Worm (Caenorhabditis elegans) whole organism, early embryonic: ENCODE measurements around the gene F13D12.5.
A peak's percentile ranks its signal among the peaks of the same experiment; 100 is the strongest.

Source experiments
- B0310.2 ChIP-seq: sonication (generic microtip); optimal IDR thresholded peaks from 2 replicates; lab custom pipeline; 2016; ENCODE audit warnings: mild to moderate bottlenecking, missing genetic modification characterization, missing compliant biosample characterization
- F13C5.2 ChIP-seq: sonication (generic microtip); optimal IDR thresholded peaks from 2 replicates; lab custom pipeline; 2017; ENCODE audit warnings: mild to moderate bottlenecking, missing genetic modification characterization, inconsistent platforms, missing compliant biosample characterization
- aly-1 ChIP-seq: sonication (generic microtip); optimal IDR thresholded peaks from 2 replicates; lab custom pipeline; 2016; ENCODE audit warnings: missing genetic modification characterization, missing compliant biosample characterization
- ama-1 ChIP-seq: fragments of 150-350 bp; optimal IDR thresholded peaks from 2 replicates; lab custom pipeline; 2014
- ceh-13 ChIP-seq: fragments of 200-800 bp; sonication (Bioruptor generic); optimal IDR thresholded peaks from 2 replicates; lab custom pipeline; 2018; ENCODE audit warnings: mild to moderate bottlenecking, missing genetic modification characterization, missing compliant biosample characterization
- ceh-36 ChIP-seq: sonication (generic microtip); optimal IDR thresholded peaks from 2 replicates; lab custom pipeline; 2016; ENCODE audit warnings: missing genetic modification characterization, inconsistent platforms, missing compliant biosample characterization
- ets-7 ChIP-seq: sonication (generic microtip); optimal IDR thresholded peaks from 2 replicates; lab custom pipeline; 2016; ENCODE audit warnings: missing genotype, missing genetic modification characterization, missing compliant biosample characterization
- flt-1 ChIP-seq: fragments of 200-800 bp; sonication (Bioruptor generic); IDR thresholded peaks from 2 replicates; pipeline ENCODE4 v1.3.6; 2022; ENCODE audit warnings: missing genetic modification characterization, missing compliant biosample characterization
- hmbx-1 ChIP-seq: sonication (generic microtip); optimal IDR thresholded peaks from 2 replicates; lab custom pipeline; 2016; ENCODE audit warnings: mild to moderate bottlenecking, missing genetic modification characterization, missing compliant biosample characterization
- hmg-4 ChIP-seq: fragments of 200-800 bp; sonication (Bioruptor generic); optimal IDR thresholded peaks from 2 replicates; lab custom pipeline; 2018; ENCODE audit warnings: mild to moderate bottlenecking, missing genetic modification characterization, missing compliant biosample characterization
- hnd-1 ChIP-seq: sonication (generic microtip); optimal IDR thresholded peaks from 2 replicates; lab custom pipeline; 2016; ENCODE audit warnings: missing genetic modification characterization, missing compliant biosample characterization
- pes-1 ChIP-seq: fragments of 200-800 bp; sonication (Bioruptor generic); IDR thresholded peaks from 2 replicates; pipeline ENCODE4 v1.3.6; 2022; ENCODE audit warnings: missing genetic modification reagents, missing genetic modification characterization, missing compliant biosample characterization
- scrt-1 ChIP-seq: fragments of 200-800 bp; sonication (Bioruptor generic); IDR thresholded peaks from 2 replicates; pipeline ENCODE4 v1.3.6; 2022; ENCODE audit warnings: missing genetic modification characterization, missing compliant biosample characterization
- sea-1 ChIP-seq: fragments of 200-800 bp; sonication (Bioruptor generic); conservative IDR thresholded peaks from 2 replicates; pipeline ENCODE4 v1.3.6; 2022; ENCODE audit warnings: missing genetic modification characterization, missing compliant biosample characterization
- tbx-11 ChIP-seq: fragments of 200-800 bp; sonication (Bioruptor generic); IDR thresholded peaks from 2 replicates; pipeline ENCODE4 v1.3.6; 2022; ENCODE audit warnings: missing genetic modification characterization, missing compliant biosample characterization
- tbx-37 ChIP-seq: fragments of 200-800 bp; sonication (Bioruptor generic); conservative IDR thresholded peaks from 2 replicates; pipeline ENCODE4 v1.3.6; 2022; ENCODE audit warnings: missing genetic modification reagents, missing genetic modification characterization, missing compliant biosample characterization
- tra-4 ChIP-seq: sonication (generic microtip); optimal IDR thresholded peaks from 2 replicates; lab custom pipeline; 2017; ENCODE audit warnings: missing genetic modification characterization, missing compliant biosample characterization

F13D12.5 gene

ce11 chrII:11731174-11731724, 4.6 kb downstream of the F13D12.5 start:
- TF ChIP-seq hmbx-1 (tag; lab: Kevin White, UChicago) = no peak
- TF ChIP-seq F13C5.2 (tag; lab: Kevin White, UChicago) = no peak
- no peak for TF ChIP-seq aly-1 (tag; lab: Kevin White, UChicago)
- no peak for TF ChIP-seq hnd-1 (tag; lab: Kevin White, UChicago)
- TF ChIP-seq ceh-13 = no peak
- no peak for TF ChIP-seq B0310.2 (tag; lab: Kevin White, UChicago)
- no peak for TF ChIP-seq sea-1 (GFP tag; lab: Robert Waterston, UW)
- no peak for TF ChIP-seq tbx-11 (GFP tag; lab: Robert Waterston, UW)
- TF ChIP-seq hmg-4 (GFP tag; lab: Kevin White, UChicago) = no peak
- TF ChIP-seq scrt-1 (GFP tag; lab: Robert Waterston, UW) = no peak
- TF ChIP-seq tra-4 (tag; lab: Kevin White, UChicago) = no peak
- TF ChIP-seq tbx-37 = no peak
- TF ChIP-seq ceh-36 (tag; lab: Kevin White, UChicago) = no peak
- TF ChIP-seq ets-7 = no peak
- TF ChIP-seq flt-1 (GFP tag; lab: Robert Waterston, UW) = no peak
- no peak for TF ChIP-seq pes-1 (GFP tag; lab: Robert Waterston, UW)
- no peak for TF ChIP-seq ama-1 (lab: Kevin White, UChicago)

ce11 chrII:11732513-11732912, 5.9 kb downstream of the F13D12.5 start, which contains the start of gene F13D12.8:
TSS of gene F13D12.8 (minus strand) at chrII:11732594.
- TF ChIP-seq ets-7 (no peak), aly-1 (tag; lab: Kevin White, UChicago) (no peak), ama-1 (lab: Kevin White, UChicago) (no peak), F13C5.2 (tag; lab: Kevin White, UChicago) (no peak), ceh-13 (no peak), ceh-36 (tag; lab: Kevin White, UChicago) (no peak), scrt-1 (GFP tag; lab: Robert Waterston, UW) (no peak), B0310.2 (tag; lab: Kevin White, UChicago) (no peak)

ce11 chrII:11733850-11734249, 7.2 kb downstream of the F13D12.5 start:
- TF ChIP-seq F13C5.2 (tag; lab: Kevin White, UChicago) (no peak), ceh-36 (tag; lab: Kevin White, UChicago) (no peak), B0310.2 (tag; lab: Kevin White, UChicago) (no peak)

DNA sequence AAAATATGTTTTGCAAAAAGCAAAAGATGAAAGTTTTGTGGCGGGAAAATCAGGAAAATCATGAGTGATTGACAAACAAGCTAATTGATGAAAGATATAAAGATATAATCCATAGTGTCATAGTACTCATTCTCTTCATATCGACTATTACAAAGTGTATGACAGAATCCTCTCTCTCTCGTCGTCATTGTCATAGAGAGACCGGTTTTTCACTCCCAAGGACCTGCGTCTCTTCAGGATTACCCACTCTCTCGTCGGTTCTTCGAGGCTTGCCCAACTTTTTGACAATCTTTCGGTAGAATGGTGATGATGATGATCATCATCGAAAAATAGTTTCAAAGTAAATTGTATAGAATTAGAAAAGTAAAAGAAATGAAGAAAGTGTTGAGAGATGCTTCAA, 10.7 kb downstream of the F13D12.5 start:
- no peak for TF ChIP-seq pes-1 (GFP tag; lab: Robert Waterston, UW)
- TF ChIP-seq ceh-13 = no peak
- no peak for TF ChIP-seq tbx-37
- TF ChIP-seq aly-1 (tag; lab: Kevin White, UChicago) = no peak
- no peak for TF ChIP-seq flt-1 (GFP tag; lab: Robert Waterston, UW)
- TF ChIP-seq ceh-36 (tag; lab: Kevin White, UChicago) = no peak
- TF ChIP-seq ama-1 (lab: Kevin White, UChicago) = no peak
- TF ChIP-seq F13C5.2 (tag; lab: Kevin White, UChicago) = no peak
- TF ChIP-seq sea-1 (GFP tag; lab: Robert Waterston, UW) = no peak
- no peak for TF ChIP-seq ets-7
- TF ChIP-seq hmbx-1 (tag; lab: Kevin White, UChicago) = no peak
- no peak for TF ChIP-seq hnd-1 (tag; lab: Kevin White, UChicago)
- TF ChIP-seq tbx-11 (GFP tag; lab: Robert Waterston, UW) = no peak
- TF ChIP-seq B0310.2 (tag; lab: Kevin White, UChicago) = no peak
- TF ChIP-seq scrt-1 (GFP tag; lab: Robert Waterston, UW) = no peak
- no peak for TF ChIP-seq hmg-4 (GFP tag; lab: Kevin White, UChicago)
- TF ChIP-seq tra-4 (tag; lab: Kevin White, UChicago) = no peak

ce11 chrII:11739199-11739598, 12.6 kb downstream of the F13D12.5 start, which contains the start of gene ctsa-1.2:
TSS of gene ctsa-1.2 (plus strand) at chrII:11739358.
- TF ChIP-seq sea-1 (GFP tag; lab: Robert Waterston, UW) = no peak
- no peak for TF ChIP-seq ceh-36 (tag; lab: Kevin White, UChicago)
- no peak for TF ChIP-seq scrt-1 (GFP tag; lab: Robert Waterston, UW)
- TF ChIP-seq F13C5.2 (tag; lab: Kevin White, UChicago) = no peak
- no peak for TF ChIP-seq flt-1 (GFP tag; lab: Robert Waterston, UW)
- TF ChIP-seq tbx-37 = no peak
- no peak for TF ChIP-seq hmbx-1 (tag; lab: Kevin White, UChicago)
- TF ChIP-seq pes-1 (GFP tag; lab: Robert Waterston, UW) = no peak

DNA sequence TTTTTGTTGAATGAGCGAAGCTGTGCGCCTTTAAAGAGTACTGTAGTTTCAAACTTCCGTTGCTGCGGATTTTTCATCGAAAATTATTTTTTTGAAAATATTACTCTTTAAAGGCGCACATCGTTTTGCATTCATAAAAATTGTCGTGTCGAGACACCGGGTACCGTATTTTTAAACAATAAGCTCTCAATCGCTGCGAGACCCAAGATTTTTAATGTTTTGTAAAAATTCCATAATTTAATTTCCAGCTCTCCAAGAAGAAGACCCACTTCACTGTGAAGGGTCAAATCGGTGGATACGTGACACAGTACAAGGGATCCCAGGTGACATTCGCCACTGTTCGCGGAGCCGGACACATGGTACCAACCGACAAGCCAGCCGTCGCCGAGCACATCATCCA, 15.7 kb downstream of the F13D12.5 start:
- TF ChIP-seq ets-7 (no peak), tbx-37 (no peak), tbx-11 (GFP tag; lab: Robert Waterston, UW) (no peak), hmbx-1 (tag; lab: Kevin White, UChicago) (no peak), flt-1 (GFP tag; lab: Robert Waterston, UW) (no peak), hmg-4 (GFP tag; lab: Kevin White, UChicago) (no peak), ceh-36 (tag; lab: Kevin White, UChicago) (no peak), aly-1 (tag; lab: Kevin White, UChicago) (no peak), pes-1 (GFP tag; lab: Robert Waterston, UW) (no peak), sea-1 (GFP tag; lab: Robert Waterston, UW) (no peak), F13C5.2 (tag; lab: Kevin White, UChicago) (no peak), B0310.2 (tag; lab: Kevin White, UChicago) (no peak), hnd-1 (tag; lab: Kevin White, UChicago) (no peak), ama-1 (lab: Kevin White, UChicago) (no peak), tra-4 (tag; lab: Kevin White, UChicago) (no peak), scrt-1 (GFP tag; lab: Robert Waterston, UW) (no peak)

DNA sequence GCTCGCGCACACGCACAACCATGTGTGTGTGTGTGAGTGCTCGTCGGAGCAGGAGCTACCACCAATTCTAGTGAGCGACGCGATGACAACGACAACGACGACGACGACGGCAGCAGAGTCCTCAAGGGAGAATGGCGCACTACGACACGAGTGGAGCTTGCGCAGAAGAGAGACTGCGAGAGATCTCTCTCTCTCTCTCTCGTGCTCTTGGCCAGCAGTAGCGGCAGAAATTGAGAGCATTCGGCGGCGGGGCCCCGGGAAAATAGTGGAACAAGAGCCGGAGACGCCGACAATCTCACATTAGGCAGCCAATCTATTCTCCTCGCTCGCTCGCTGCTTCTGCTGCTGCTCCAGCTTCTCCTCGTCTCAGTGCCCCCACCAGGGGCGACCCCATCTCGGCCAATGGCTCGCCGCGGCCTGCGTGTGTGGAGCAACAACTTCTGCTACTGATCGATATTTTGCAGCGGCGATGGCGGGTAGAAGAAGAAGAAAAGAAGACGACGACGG, 20.2 kb downstream of the F13D12.5 start:
- no peak for TF ChIP-seq ceh-13
- peak; percentile 72 for TF ChIP-seq F13C5.2 (tag; lab: Kevin White, UChicago)
- TF ChIP-seq tbx-11 (GFP tag; lab: Robert Waterston, UW) = no peak
- no peak for TF ChIP-seq hnd-1 (tag; lab: Kevin White, UChicago)
- TF ChIP-seq ama-1 (lab: Kevin White, UChicago) = no peak
- TF ChIP-seq B0310.2 (tag; lab: Kevin White, UChicago) = peak; percentile 19
- peak; percentile 33; the same call in 1 of the 2 replicates for TF ChIP-seq pes-1 (GFP tag; lab: Robert Waterston, UW)
- TF ChIP-seq tra-4 (tag; lab: Kevin White, UChicago) = no peak
- peak; percentile 52 for TF ChIP-seq aly-1 (tag; lab: Kevin White, UChicago)
- TF ChIP-seq tbx-37 = no peak
- no peak for TF ChIP-seq hmbx-1 (tag; lab: Kevin White, UChicago)
- TF ChIP-seq flt-1 (GFP tag; lab: Robert Waterston, UW) = 0 out of 2 replicates have a peak, but pooled peaks have one; percentile 16
- peak; percentile 75 for TF ChIP-seq hmg-4 (GFP tag; lab: Kevin White, UChicago)
- no peak for TF ChIP-seq ets-7
- TF ChIP-seq sea-1 (GFP tag; lab: Robert Waterston, UW) = no peak
- peak; percentile 32; the same call in 1 of the 2 replicates for TF ChIP-seq scrt-1 (GFP tag; lab: Robert Waterston, UW)
- no peak for TF ChIP-seq ceh-36 (tag; lab: Kevin White, UChicago)
